Fruit fly (Drosophila melanogaster): Measurements from ENCODE around the gene Wdr82.

The Wdr82 gene

DNA sequence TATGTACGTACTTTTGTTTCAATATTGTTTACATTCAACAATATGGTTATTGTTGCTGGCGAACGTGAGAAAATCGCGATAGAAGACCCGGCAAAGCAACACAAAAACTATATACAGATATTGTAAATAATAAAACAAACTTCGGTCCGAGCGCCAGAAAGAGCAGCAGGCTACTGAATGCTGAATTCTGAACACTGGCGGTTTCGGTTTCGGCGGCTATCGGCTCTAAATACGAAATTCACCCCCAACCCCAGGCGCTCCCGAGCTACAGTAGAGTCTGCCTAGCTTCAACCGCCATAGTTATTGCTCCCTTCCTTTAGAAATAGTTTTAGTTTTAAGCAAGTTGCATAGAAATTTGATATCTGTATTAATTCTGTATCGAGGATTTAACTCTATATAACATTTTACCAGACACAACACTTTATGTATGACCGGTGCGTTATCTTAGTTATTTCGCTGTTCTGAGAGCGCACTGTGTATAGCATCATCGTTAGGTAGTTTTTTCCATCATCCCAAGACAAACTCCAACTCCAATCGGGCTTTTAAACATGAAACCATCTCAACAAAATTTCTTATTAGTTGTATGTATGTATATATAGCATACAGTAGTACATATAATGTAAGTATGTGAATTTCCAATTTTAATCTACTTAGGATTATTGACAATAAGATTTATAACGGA lies 11.8 kb upstream of the Wdr82 start, which contains the start of gene CG7627:
Gene CG7627, minus strand, starts transcription at position 197 of the 682 bp plus-strand sequence.
- TF ChIP-seq Snoo (tag; optimal IDR thresholded peaks at IDR 0.05) = peak; percentile 49
- TF ChIP-seq CG8159 (tag; optimal IDR thresholded peaks at IDR 0.05) = peak; percentile 63
- TF ChIP-seq CG32121 (GFP tag; IDR thresholded peaks at IDR 0.05) = peak; percentile 54
- TF ChIP-seq fd96Ca (GFP tag; IDR thresholded peaks at IDR 0.05) = peak; percentile 78; the same call in 2 of the 3 replicates
- peak; percentile 58 for TF ChIP-seq CG8301 (tag; optimal IDR thresholded peaks at IDR 0.05)
- peak; percentile 40 for TF ChIP-seq CG15710 (tag; optimal IDR thresholded peaks at IDR 0.05)
- TF ChIP-seq CG13204 (GFP tag; optimal IDR thresholded peaks at IDR 0.05) = no peak
- peak; percentile 45 for TF ChIP-seq rn (GFP tag; IDR thresholded peaks at IDR 0.05)
- peak; percentile 7 for TF ChIP-seq gl (tag; optimal IDR thresholded peaks at IDR 0.05)
- peak; percentile 46 for TF ChIP-seq CG17806 (tag; optimal IDR thresholded peaks at IDR 0.05)
- TF ChIP-seq CG12605 (GFP tag; IDR thresholded peaks at IDR 0.05) = peak; percentile 59
- TF ChIP-seq CG4496 (GFP tag; IDR thresholded peaks at IDR 0.05) = peak; percentile 80
- TF ChIP-seq Ets98B (GFP tag; IDR thresholded peaks at IDR 0.05) = peak; percentile 66
- peak; percentile 51 for TF ChIP-seq CG9948 (tag; optimal IDR thresholded peaks at IDR 0.05)
- peak; percentile 26 for TF ChIP-seq CG34367 (tag; optimal IDR thresholded peaks at IDR 0.05)
- peak; percentile 35; the same call in 1 of the 2 replicates for TF ChIP-seq CG10348 (GFP tag; IDR thresholded peaks at IDR 0.05)
- TF ChIP-seq Pif1B (GFP tag; optimal IDR thresholded peaks at IDR 0.05) = peak; percentile 13
- peak; percentile 43 for TF ChIP-seq Pif1A (GFP tag; optimal IDR thresholded peaks at IDR 0.05)
- no peak for TF ChIP-seq EcR (GFP tag; optimal IDR thresholded peaks at IDR 0.05)
- TF ChIP-seq D1 (tag; optimal IDR thresholded peaks at IDR 0.05) = no peak
- TF ChIP-seq CG14655 (GFP tag; optimal IDR thresholded peaks at IDR 0.05) = peak; percentile 68

dm6 chr2L:8362955-8363285 lies 11.3 kb upstream of the Wdr82 start:
- peak; percentile 6; the same call in 1 of the 3 replicates for TF ChIP-seq CG4496 (GFP tag; IDR thresholded peaks at IDR 0.05)
- TF ChIP-seq Ets98B (GFP tag; IDR thresholded peaks at IDR 0.05) = no peak

dm6 chr2L:8364006-8364956 lies 10.0 kb upstream of the Wdr82 start, which contains the start of the genes RpS13 and CSN8:
Gene RpS13 (minus strand): TSS chr2L:8364662.
Gene CSN8 (plus strand): TSS chr2L:8364855.
- TF ChIP-seq gl (tag; optimal IDR thresholded peaks at IDR 0.05) (no peak), Snoo (tag; optimal IDR thresholded peaks at IDR 0.05) (no peak), CG32121 (GFP tag; IDR thresholded peaks at IDR 0.05) (0 out of 2 replicates have a peak, but pooled peaks have one; percentile 11), CG15710 (tag; optimal IDR thresholded peaks at IDR 0.05) (no peak), CG34367 (tag; optimal IDR thresholded peaks at IDR 0.05) (no peak), CG4496 (GFP tag; IDR thresholded peaks at IDR 0.05) (0 out of 3 replicates have a peak, but pooled peaks have one; percentile 18)

DNA sequence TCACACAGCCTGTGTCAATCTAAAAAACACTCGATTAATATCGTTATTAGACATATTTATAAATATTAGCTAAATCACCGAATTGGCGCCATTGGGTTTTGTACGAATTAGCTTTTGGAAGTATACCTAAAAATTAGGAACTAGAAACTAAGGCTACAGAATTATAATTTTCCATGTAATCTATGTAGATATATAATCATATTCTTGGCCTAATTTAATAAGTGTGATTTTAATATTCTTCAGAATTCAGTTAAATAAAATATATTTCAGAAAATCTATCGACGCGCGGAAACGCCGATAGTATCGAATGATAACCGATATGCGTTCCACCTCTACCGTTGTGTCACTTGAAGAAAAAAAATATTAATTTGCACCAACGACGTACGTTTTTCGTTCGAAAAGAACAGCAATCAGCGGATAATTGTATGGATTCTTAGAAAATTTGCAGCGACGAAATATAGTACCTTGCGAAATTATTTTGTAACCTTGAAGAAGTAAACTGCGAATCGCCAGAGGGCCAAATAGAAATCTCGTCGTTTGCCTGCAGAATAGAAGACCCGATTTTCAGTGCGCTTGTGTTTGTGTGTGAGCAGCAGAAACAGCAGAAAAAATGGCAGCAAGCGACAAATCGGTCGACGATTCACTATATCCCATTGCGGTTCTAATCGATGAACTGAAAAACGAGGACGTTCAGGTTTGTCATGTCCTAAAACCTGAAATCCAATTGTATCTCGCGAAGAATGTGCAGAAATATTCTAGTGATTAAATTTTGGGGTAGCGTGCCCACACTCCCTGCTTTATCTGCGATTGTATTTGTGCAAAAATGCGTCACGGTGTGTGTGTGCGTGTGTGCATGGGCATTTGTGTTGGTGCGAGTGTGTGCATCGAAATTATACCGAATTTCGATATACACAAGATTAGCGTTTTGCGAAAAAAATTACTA lies 8.3 kb upstream of the Wdr82 start, which contains the start of gene Pp2A-29B:
Gene Pp2A-29B, plus strand, starts transcription at position 338 of the 943 bp plus-strand sequence.
- TF ChIP-seq rn (GFP tag; IDR thresholded peaks at IDR 0.05) = no peak
- peak; percentile 32 for TF ChIP-seq CG8159 (tag; optimal IDR thresholded peaks at IDR 0.05)
- TF ChIP-seq fd96Ca (GFP tag; IDR thresholded peaks at IDR 0.05) = 0 out of 3 replicates have a peak, but pooled peaks have one; percentile 15
- TF ChIP-seq CG15710 (tag; optimal IDR thresholded peaks at IDR 0.05) = peak; percentile 13
- TF ChIP-seq Pif1A (GFP tag; optimal IDR thresholded peaks at IDR 0.05) = peak; percentile 4

dm6 chr2L:8370364-8371326 lies 3.6 kb upstream of the Wdr82 start, which contains the start of gene CG17292:
Gene CG17292 (plus strand): TSS chr2L:8370454.
- TF ChIP-seq CG34367 (tag; optimal IDR thresholded peaks at IDR 0.05) (no peak), CG10348 (GFP tag; IDR thresholded peaks at IDR 0.05) (0 out of 2 replicates have a peak, but pooled peaks have one; percentile 6), CG32121 (GFP tag; IDR thresholded peaks at IDR 0.05) (peak; percentile 46; the same call in 1 of the 2 replicates), Pif1B (GFP tag; optimal IDR thresholded peaks at IDR 0.05) (no peak), Pif1A (GFP tag; optimal IDR thresholded peaks at IDR 0.05) (no peak), rn (GFP tag; IDR thresholded peaks at IDR 0.05) (no peak), CG9948 (tag; optimal IDR thresholded peaks at IDR 0.05) (no peak), CG14655 (GFP tag; optimal IDR thresholded peaks at IDR 0.05) (no peak), EcR (GFP tag; optimal IDR thresholded peaks at IDR 0.05) (peak; percentile 44), gl (tag; optimal IDR thresholded peaks at IDR 0.05) (no peak), Ets98B (GFP tag; IDR thresholded peaks at IDR 0.05) (peak; percentile 74; the same call in 1 of the 2 replicates), fd96Ca (GFP tag; IDR thresholded peaks at IDR 0.05) (peak; percentile 67; the same call in 2 of the 3 replicates), Snoo (tag; optimal IDR thresholded peaks at IDR 0.05) (no peak), D1 (tag; optimal IDR thresholded peaks at IDR 0.05) (no peak), CG4496 (GFP tag; IDR thresholded peaks at IDR 0.05) (peak; percentile 50; the same call in 1 of the 3 replicates), CG13204 (GFP tag; optimal IDR thresholded peaks at IDR 0.05) (no peak), CG8159 (tag; optimal IDR thresholded peaks at IDR 0.05) (no peak), CG8301 (tag; optimal IDR thresholded peaks at IDR 0.05) (no peak), CG12605 (GFP tag; IDR thresholded peaks at IDR 0.05) (peak; percentile 44; the same call in 1 of the 2 replicates), CG17806 (tag; optimal IDR thresholded peaks at IDR 0.05) (no peak), CG15710 (tag; optimal IDR thresholded peaks at IDR 0.05) (peak; percentile 16)
